Worm (Caenorhabditis elegans) whole organism, early embryonic: ENCODE results near the gene sto-4.

Source experiments
- F13C5.2 ChIP-seq: sonication (generic microtip); optimal IDR thresholded peaks from 2 replicates; lab custom pipeline; 2017; ENCODE audit warnings: mild to moderate bottlenecking, missing genetic modification characterization, inconsistent platforms, missing compliant biosample characterization
- ceh-36 ChIP-seq: sonication (generic microtip); optimal IDR thresholded peaks from 2 replicates; lab custom pipeline; 2016; ENCODE audit warnings: missing genetic modification characterization, inconsistent platforms, missing compliant biosample characterization
- ets-7 ChIP-seq: sonication (generic microtip); optimal IDR thresholded peaks from 2 replicates; lab custom pipeline; 2016; ENCODE audit warnings: missing genotype, missing genetic modification characterization, missing compliant biosample characterization
- hnd-1 ChIP-seq: sonication (generic microtip); optimal IDR thresholded peaks from 2 replicates; lab custom pipeline; 2016; ENCODE audit warnings: missing genetic modification characterization, missing compliant biosample characterization
- tbx-11 ChIP-seq: fragments of 200-800 bp; sonication (Bioruptor generic); IDR thresholded peaks from 2 replicates; pipeline ENCODE4 v1.3.6; 2022; ENCODE audit warnings: missing genetic modification characterization, missing compliant biosample characterization
- tbx-37 ChIP-seq: fragments of 200-800 bp; sonication (Bioruptor generic); conservative IDR thresholded peaks from 2 replicates; pipeline ENCODE4 v1.3.6; 2022; ENCODE audit warnings: missing genetic modification reagents, missing genetic modification characterization, missing compliant biosample characterization

- TF ChIP-seq F13C5.2: no peak
- no peak for TF ChIP-seq hnd-1 (tag; lab: Kevin White, UChicago)
- no peak for TF ChIP-seq tbx-37 (GFP tag; lab: Robert Waterston, UW)
- no peak for TF ChIP-seq ets-7 (tag; lab: Kevin White, UChicago)
- no peak for TF ChIP-seq tbx-11
- TF ChIP-seq ceh-36: no peak
Observed at ce11 chrX:11656519-11657006, 12.6 kb downstream of the sto-4 start, which contains the start of gene T04F8.2.
